Fruit fly (Drosophila melanogaster) whole organism, embryonic: ENCODE results near the gene Coq2.
A peak's percentile ranks its signal among the peaks of the same experiment; 100 is the strongest.

Experiments used
- Blimp-1 ChIP-seq: fragments of 200-800 bp; sonication (Bioruptor generic); optimal IDR thresholded peaks from 3 replicates; lab custom pipeline; 2018; ENCODE audit warnings: missing biosample characterization, missing genetic modification characterization, mild to moderate bottlenecking, moderate library complexity, missing genetic modification reagents
- CG31224 ChIP-seq: fragments of 200-800 bp; sonication (Bioruptor generic); IDR thresholded peaks from 2 replicates; pipeline ENCODE4 v1.3.6; 2022; ENCODE audit warnings: missing biosample characterization, missing genetic modification characterization
- CG4820 ChIP-seq: fragments of 200-800 bp; sonication (Bioruptor generic); optimal IDR thresholded peaks from 3 replicates; lab custom pipeline; 2016; ENCODE audit warnings: missing biosample characterization, missing genetic modification characterization
- E2f2 ChIP-seq: fragments of 200-800 bp; sonication (Bioruptor generic); IDR thresholded peaks from 2 replicates; pipeline ENCODE4 v1.3.6; 2022; ENCODE audit warnings: missing biosample characterization, missing genetic modification characterization
- Hr78 ChIP-seq, 2 experiments: fragments of 200-800 bp in 1 of 2; fragments of >200 bp in 1 of 2; sonication (Bioruptor generic) in 1 of 2; optimal IDR thresholded peaks; 2 replicates each; lab custom pipeline; 2017 to 2019; ENCODE audit warnings: missing biosample characterization in 2 of 2, missing genetic modification characterization in 2 of 2, mild to moderate bottlenecking in 1 of 2, moderate library complexity in 1 of 2
- NC2β ChIP-seq: fragments of 200-800 bp; sonication (Bioruptor generic); optimal IDR thresholded peaks from 2 replicates; lab custom pipeline; 2016; ENCODE audit warnings: missing biosample characterization, missing genetic modification characterization
- ara ChIP-seq: fragments of 200-800 bp; sonication (Bioruptor generic); IDR thresholded peaks from 2 replicates; pipeline ENCODE4 v1.3.6; 2022; ENCODE audit warnings: missing biosample characterization, missing genetic modification characterization
- nau ChIP-seq: fragments of 200-800 bp; sonication (Bioruptor generic); optimal IDR thresholded peaks from 3 replicates; lab custom pipeline; 2017; ENCODE audit warnings: missing biosample characterization, mild to moderate bottlenecking, missing genetic modification characterization, missing genetic modification reagents

DNA sequence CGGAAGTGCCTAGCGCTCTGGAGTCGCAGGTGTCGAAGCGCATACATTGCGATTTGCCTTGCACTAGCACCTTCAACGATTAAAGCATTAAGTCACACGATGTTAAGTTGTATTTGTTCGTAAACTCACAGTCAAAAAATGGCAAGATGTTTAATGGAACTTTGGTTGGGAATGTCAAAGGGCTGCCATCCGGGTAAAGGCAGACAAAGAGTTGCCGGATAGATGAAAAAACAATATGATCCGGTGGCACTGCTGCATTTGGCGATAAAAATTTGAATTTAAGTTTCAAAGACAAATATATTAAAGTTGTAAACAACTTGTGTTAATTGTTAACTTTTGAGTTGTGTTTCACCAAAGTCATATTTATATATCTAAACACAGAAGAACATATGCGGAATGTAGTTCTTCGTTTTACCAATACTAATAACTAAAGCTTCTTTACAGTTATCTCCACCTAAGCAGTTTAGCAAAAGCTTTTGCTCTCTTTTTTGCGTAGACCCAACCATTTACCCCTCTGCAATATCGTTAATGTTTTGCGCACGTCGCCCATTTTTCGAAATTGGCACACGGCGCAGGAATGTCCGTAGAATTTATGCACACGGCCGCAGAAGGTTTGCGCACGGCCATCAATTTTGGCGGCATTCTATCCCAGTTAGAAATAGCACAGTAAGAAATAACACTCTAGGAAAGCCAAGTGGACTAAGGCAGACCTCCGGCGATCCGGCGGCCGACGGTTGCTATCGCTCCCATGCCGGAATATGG lies at the start of gene Coq2:
- no peak for TF ChIP-seq nau (GFP tag; lab: Kevin White, UChicago)
- TF ChIP-seq ara, result no peak
- TF ChIP-seq CG4820, result no peak
- no peak for TF ChIP-seq CG31224 (GFP tag; lab: Robert Waterston, UW)
- TF ChIP-seq E2f2 (GFP tag; lab: Robert Waterston, UW), result peak; percentile 96
- no peak for TF ChIP-seq NC2β
- no peak for TF ChIP-seq Blimp-1 (GFP tag; lab: Kevin White, UChicago)
- no peak for TF ChIP-seq Hr78 (GFP tag; optimal IDR thresholded peaks at IDR 0.05; lab: Kevin White, UChicago)
